Worm (Caenorhabditis elegans): ENCODE results near the gene Y39B6A.30.
A peak's percentile ranks its signal among the peaks of the same experiment; 100 is the strongest.

- TF ChIP-seq elt-3 (tag; optimal IDR thresholded peaks at IDR 0.05) (no peak), nhr-25 (tag; optimal IDR thresholded peaks at IDR 0.05) (no peak), aly-2 (tag; optimal IDR thresholded peaks at IDR 0.05) (no peak), ceh-82 (tag; optimal IDR thresholded peaks at IDR 0.05) (no peak), fos-1 (tag; optimal IDR thresholded peaks at IDR 0.05) (peak; percentile 65), R02D3.7 (tag; optimal IDR thresholded peaks at IDR 0.05) (no peak), ztf-11 (tag; optimal IDR thresholded peaks at IDR 0.05) (no peak), lin-13 (GFP tag; optimal IDR thresholded peaks at IDR 0.05) (no peak), elt-1 (tag; optimal IDR thresholded peaks at IDR 0.05) (no peak), egl-27 (tag; optimal IDR thresholded peaks at IDR 0.05) (no peak)
Measured at ce11 chrV:19053281-19053680, 38.9 kb downstream of the Y39B6A.30 start.
